Fruit fly (Drosophila melanogaster) whole organism, prepupa: ENCODE measurements around the gene lush.

Experiments
- Blimp-1 ChIP-seq: fragments of 200-800 bp; sonication (Bioruptor generic); optimal IDR thresholded peaks from 3 replicates; lab custom pipeline; 2017; ENCODE audit warnings: missing biosample characterization, missing genetic modification characterization, mild to moderate bottlenecking, moderate library complexity, missing genetic modification reagents
- CG10631 ChIP-seq: fragments of 200-800 bp; sonication (Bioruptor generic); optimal IDR thresholded peaks from 2 replicates; lab custom pipeline; 2016; ENCODE audit warnings: missing biosample characterization, missing genetic modification characterization
- CG11762 ChIP-seq: fragments of 200-800 bp; sonication (Bioruptor generic); optimal IDR thresholded peaks from 3 replicates; lab custom pipeline; 2016; ENCODE audit warnings: missing biosample characterization, missing genetic modification characterization; ENCODE audit not compliant: insufficient read depth
- CG11902 ChIP-seq: fragments of 200-800 bp; sonication (Bioruptor generic); optimal IDR thresholded peaks from 3 replicates; lab custom pipeline; 2016; ENCODE audit warnings: missing biosample characterization, missing genetic modification characterization
- CG15336 ChIP-seq: fragments of 200-800 bp; sonication (Bioruptor generic); IDR thresholded peaks from 2 replicates; pipeline ENCODE4 v1.3.6; 2022; ENCODE audit warnings: missing biosample characterization, missing genetic modification characterization
- CG1621 ChIP-seq: fragments of 200-800 bp; sonication (Bioruptor generic); optimal IDR thresholded peaks from 3 replicates; lab custom pipeline; 2018; ENCODE audit warnings: missing biosample characterization, mild to moderate bottlenecking, missing genetic modification characterization
- CG16779 ChIP-seq: fragments of 200-800 bp; sonication (Bioruptor generic); optimal IDR thresholded peaks from 3 replicates; lab custom pipeline; 2017; ENCODE audit warnings: missing biosample characterization, mild to moderate bottlenecking, missing genetic modification characterization
- CG3032 ChIP-seq: fragments of 200-800 bp; optimal IDR thresholded peaks from 2 replicates; lab custom pipeline; 2019; ENCODE audit warnings: missing biosample characterization, mild to moderate bottlenecking, missing genetic modification characterization, moderate library complexity
- CG32006 ChIP-seq: fragments of 200-800 bp; sonication (Bioruptor generic); optimal IDR thresholded peaks from 3 replicates; lab custom pipeline; 2017; ENCODE audit warnings: missing biosample characterization, mild to moderate bottlenecking, missing genetic modification characterization
- CG3919 ChIP-seq: fragments of 200-800 bp; sonication (Bioruptor generic); optimal IDR thresholded peaks from 3 replicates; lab custom pipeline; 2016; ENCODE audit warnings: missing biosample characterization, missing genetic modification characterization
- CG4318 ChIP-seq: fragments of 200-800 bp; sonication (Bioruptor generic); optimal IDR thresholded peaks from 3 replicates; lab custom pipeline; 2017; ENCODE audit warnings: missing biosample characterization, mild to moderate bottlenecking, missing genetic modification characterization
- CG6163 ChIP-seq: fragments of 200-800 bp; sonication (Bioruptor generic); IDR thresholded peaks from 3 replicates; pipeline ENCODE4 v1.3.6; 2022; ENCODE audit warnings: missing biosample characterization, missing genetic modification characterization
- CG6276 ChIP-seq: fragments of 200-800 bp; sonication (Bioruptor generic); optimal IDR thresholded peaks from 2 replicates; lab custom pipeline; 2017; ENCODE audit warnings: missing biosample characterization, mild to moderate bottlenecking, missing genetic modification characterization
- CG6792 ChIP-seq: fragments of 200-800 bp; sonication (Bioruptor generic); optimal IDR thresholded peaks from 3 replicates; lab custom pipeline; 2016; ENCODE audit warnings: missing biosample characterization, missing genetic modification characterization
- CG6808 ChIP-seq: fragments of 200-800 bp; sonication (Bioruptor generic); optimal IDR thresholded peaks from 3 replicates; lab custom pipeline; 2017; ENCODE audit warnings: missing biosample characterization, missing genetic modification characterization, mild to moderate bottlenecking, moderate library complexity, missing genetic modification reagents
- CG6854 ChIP-seq: fragments of 200-800 bp; sonication (Bioruptor generic); optimal IDR thresholded peaks from 2 replicates; lab custom pipeline; 2017; ENCODE audit warnings: missing biosample characterization, mild to moderate bottlenecking, missing genetic modification characterization
- CG7368 ChIP-seq: fragments of 200-800 bp; sonication (Bioruptor generic); optimal IDR thresholded peaks from 3 replicates; lab custom pipeline; 2016; ENCODE audit warnings: missing biosample characterization, missing genetic modification characterization
- CG9139 ChIP-seq: fragments of 200-800 bp; sonication (Bioruptor generic); optimal IDR thresholded peaks from 3 replicates; lab custom pipeline; 2017; ENCODE audit warnings: missing biosample characterization, mild to moderate bottlenecking, missing genetic modification characterization
- Eip75B ChIP-seq: fragments of 200-800 bp; sonication (Bioruptor generic); optimal IDR thresholded peaks from 3 replicates; lab custom pipeline; 2016; ENCODE audit warnings: missing biosample characterization, missing genetic modification characterization
- Eip78C ChIP-seq: fragments of 200-800 bp; sonication (Bioruptor generic); peaks from one replicate; lab custom pipeline; 2016; ENCODE audit warnings: missing biosample characterization, missing genetic modification characterization
- Ets21C ChIP-seq: fragments of 200-800 bp; sonication (Bioruptor generic); optimal IDR thresholded peaks from 3 replicates; lab custom pipeline; 2016; ENCODE audit warnings: missing biosample characterization, missing genetic modification characterization
- Ets96B ChIP-seq: fragments of 200-800 bp; optimal IDR thresholded peaks from 2 replicates; lab custom pipeline; 2019; ENCODE audit warnings: missing biosample characterization, mild to moderate bottlenecking, missing genetic modification characterization, moderate library complexity
- Gug ChIP-seq: fragments of 200-800 bp; sonication (Bioruptor generic); IDR thresholded peaks from 2 replicates; pipeline ENCODE4 v1.3.6; 2022; ENCODE audit warnings: missing biosample characterization, missing genetic modification characterization
- Hr4 ChIP-seq: fragments of 200-800 bp; sonication (Bioruptor generic); optimal IDR thresholded peaks from 3 replicates; lab custom pipeline; 2016; ENCODE audit warnings: missing biosample characterization, missing genetic modification characterization
- Lpt ChIP-seq: fragments of 200-800 bp; sonication (Bioruptor generic); optimal IDR thresholded peaks from 3 replicates; lab custom pipeline; 2016; ENCODE audit warnings: missing biosample characterization, missing genetic modification characterization
- Met ChIP-seq: fragments of 200-800 bp; sonication (Bioruptor generic); optimal IDR thresholded peaks from 3 replicates; lab custom pipeline; 2016; ENCODE audit warnings: missing biosample characterization, missing genetic modification characterization
- OdsH ChIP-seq: fragments of 200-800 bp; sonication (Bioruptor generic); optimal IDR thresholded peaks from 3 replicates; lab custom pipeline; 2016; ENCODE audit warnings: missing biosample characterization, missing genetic modification characterization
- Smox ChIP-seq: fragments of 200-800 bp; sonication (Bioruptor generic); optimal IDR thresholded peaks from 3 replicates; lab custom pipeline; 2016; ENCODE audit warnings: missing biosample characterization, missing genetic modification characterization
- Sox102F ChIP-seq: fragments of 200-800 bp; sonication (Bioruptor generic); optimal IDR thresholded peaks from 2 replicates; lab custom pipeline; 2016; ENCODE audit warnings: missing biosample characterization, mild to moderate bottlenecking, missing genetic modification characterization
- Sox14 ChIP-seq: fragments of 200-800 bp; sonication (Bioruptor generic); optimal IDR thresholded peaks from 3 replicates; lab custom pipeline; 2016; ENCODE audit warnings: missing biosample characterization, missing genetic modification characterization
- acj6 ChIP-seq: fragments of 200-800 bp; sonication (Bioruptor generic); optimal IDR thresholded peaks from 3 replicates; lab custom pipeline; 2016; ENCODE audit warnings: missing biosample characterization, missing genetic modification characterization
- cyc ChIP-seq: fragments of 200-800 bp; sonication (Bioruptor generic); optimal IDR thresholded peaks from 3 replicates; lab custom pipeline; 2016; ENCODE audit warnings: missing biosample characterization, missing genetic modification characterization
- dac ChIP-seq: fragments of 200-800 bp; sonication (Bioruptor generic); optimal IDR thresholded peaks from 2 replicates; lab custom pipeline; 2017; ENCODE audit warnings: missing biosample characterization, mild to moderate bottlenecking, missing genetic modification characterization
- dsx ChIP-seq: fragments of 200-800 bp; optimal IDR thresholded peaks from 3 replicates; lab custom pipeline; 2019; ENCODE audit warnings: missing biosample characterization, mild to moderate bottlenecking, missing genetic modification characterization, moderate library complexity; ENCODE audit not compliant: poor library complexity, severe bottlenecking
- eg ChIP-seq: fragments of 200-800 bp; sonication (Bioruptor generic); IDR thresholded peaks from 3 replicates; pipeline ENCODE4 v1.3.6; 2022; ENCODE audit warnings: missing biosample characterization, missing genetic modification characterization
- esn ChIP-seq: fragments of 200-800 bp; sonication (Bioruptor generic); optimal IDR thresholded peaks from 2 replicates; lab custom pipeline; 2016; ENCODE audit warnings: missing biosample characterization, mild to moderate bottlenecking, missing genetic modification characterization, moderate library complexity
- fd59A ChIP-seq: fragments of 200-800 bp; sonication (Bioruptor generic); optimal IDR thresholded peaks from 2 replicates; lab custom pipeline; 2017; ENCODE audit warnings: missing biosample characterization, mild to moderate bottlenecking, missing genetic modification characterization, missing genetic modification reagents
- fd85E ChIP-seq: fragments of 200-800 bp; sonication (Bioruptor generic); optimal IDR thresholded peaks from 3 replicates; lab custom pipeline; 2016; ENCODE audit warnings: missing biosample characterization, missing genetic modification characterization
- fkh ChIP-seq: fragments of 200-800 bp; sonication (Bioruptor generic); optimal IDR thresholded peaks from 3 replicates; lab custom pipeline; 2017; ENCODE audit warnings: missing biosample characterization, mild to moderate bottlenecking, missing genetic modification characterization, moderate library complexity
- lz ChIP-seq: fragments of 200-800 bp; sonication (Bioruptor generic); optimal IDR thresholded peaks from 3 replicates; lab custom pipeline; 2016; ENCODE audit warnings: missing biosample characterization, missing genetic modification characterization
- net ChIP-seq: fragments of 200-800 bp; sonication (Bioruptor generic); optimal IDR thresholded peaks from 3 replicates; lab custom pipeline; 2016; ENCODE audit warnings: missing biosample characterization, missing genetic modification characterization
- pdm3 ChIP-seq: fragments of 200-800 bp; sonication (Bioruptor generic); optimal IDR thresholded peaks from 3 replicates; lab custom pipeline; 2016; ENCODE audit warnings: missing biosample characterization, missing genetic modification characterization
- salr ChIP-seq, 2 experiments: fragments of 200-800 bp; sonication (Bioruptor generic); optimal IDR thresholded peaks; 3 replicates each; lab custom pipeline; 2016 to 2018; ENCODE audit warnings: missing biosample characterization in 2 of 2, missing genetic modification characterization in 2 of 2, mild to moderate bottlenecking in 1 of 2
- spab ChIP-seq: fragments of 200-800 bp; sonication (Bioruptor generic); optimal IDR thresholded peaks from 2 replicates; lab custom pipeline; 2017; ENCODE audit warnings: missing biosample characterization, mild to moderate bottlenecking, missing genetic modification characterization, missing genetic modification reagents
- topi ChIP-seq: fragments of 200-800 bp; sonication (Bioruptor generic); optimal IDR thresholded peaks from 3 replicates; lab custom pipeline; 2016; ENCODE audit warnings: missing biosample characterization, missing genetic modification characterization
- vri ChIP-seq: fragments of 200-800 bp; sonication (Bioruptor generic); optimal IDR thresholded peaks from 3 replicates; lab custom pipeline; 2016; ENCODE audit warnings: missing biosample characterization, mild to moderate bottlenecking, missing genetic modification characterization

The lush gene

dm6 chr3L:19634788-19635448, 29.0 kb upstream of the lush start (continued):
- peak; percentile 80 for TF ChIP-seq dsx (GFP tag; lab: Kevin White, UChicago)
- TF ChIP-seq vri = no peak
- TF ChIP-seq CG6854 = no peak
- peak; percentile 56 for TF ChIP-seq CG11762
- peak; percentile 81 for TF ChIP-seq Ets96B (tag; lab: Kevin White, UChicago)
- peak; percentile 78 for TF ChIP-seq CG6276 (GFP tag; lab: Kevin White, UChicago)
- peak; percentile 84 for TF ChIP-seq CG10631
- peak; percentile 52 for TF ChIP-seq pdm3
- peak; percentile 81 for TF ChIP-seq CG6808 (GFP tag; lab: Kevin White, UChicago)

- TF ChIP-seq CG1621 (tag; lab: Kevin White, UChicago) (peak; percentile 14), CG4318 (GFP tag; lab: Kevin White, UChicago) (peak; percentile 30), CG6808 (GFP tag; lab: Kevin White, UChicago) (no peak), OdsH (GFP tag; lab: Kevin White, UChicago) (peak; percentile 70), lz (peak; percentile 49), acj6 (GFP tag; lab: Kevin White, UChicago) (peak; percentile 58), topi (GFP tag; lab: Kevin White, UChicago) (peak; percentile 70), eg (GFP tag; lab: Robert Waterston, UW) (peak; percentile 82; the same call in 2 of the 3 replicates), Smox (peak; percentile 71), CG9139 (GFP tag; lab: Kevin White, UChicago) (peak; percentile 4), Sox14 (GFP tag; lab: Kevin White, UChicago) (peak; percentile 53), fd59A (GFP tag; lab: Kevin White, UChicago) (no peak), Ets21C (GFP tag; lab: Kevin White, UChicago) (no peak), dsx (GFP tag; lab: Kevin White, UChicago) (no peak), CG11902 (peak; percentile 27), fkh (peak; percentile 58), Lpt (GFP tag; lab: Kevin White, UChicago) (peak; percentile 51), Blimp-1 (peak; percentile 15), CG16779 (tag; lab: Kevin White, UChicago) (no peak), CG3032 (tag; lab: Kevin White, UChicago) (peak; percentile 31), Hr4 (peak; percentile 85), esn (GFP tag; lab: Kevin White, UChicago) (peak; percentile 73), CG10631 (peak; percentile 38), Sox102F (GFP tag; lab: Kevin White, UChicago) (peak; percentile 52), Met (peak; percentile 72), CG3919 (GFP tag; lab: Kevin White, UChicago) (peak; percentile 57), CG6792 (GFP tag; lab: Kevin White, UChicago) (peak; percentile 41), spab (GFP tag; lab: Kevin White, UChicago) (no peak), CG7368 (peak; percentile 40), Eip78C (peak; percentile 93), fd85E (GFP tag; lab: Kevin White, UChicago) (no peak), CG32006 (GFP tag; lab: Kevin White, UChicago) (no peak), CG15336 (GFP tag; lab: Robert Waterston, UW) (peak; percentile 78), CG11762 (peak; percentile 19), CG6276 (GFP tag; lab: Kevin White, UChicago) (peak; percentile 51), Gug (GFP tag; lab: Robert Waterston, UW) (peak; percentile 52; the same call in 1 of the 2 replicates), dac (GFP tag; lab: Kevin White, UChicago) (no peak), salr (GFP tag; optimal IDR thresholded peaks at IDR 0.05; lab: Kevin White, UChicago) (peak in 1 of 2 experiments; percentile 8), cyc (GFP tag; lab: Kevin White, UChicago) (peak; percentile 64), net (GFP tag; lab: Kevin White, UChicago) (peak; percentile 41), Eip75B (GFP tag; lab: Kevin White, UChicago) (peak; percentile 23), CG6163 (GFP tag; lab: Robert Waterston, UW) (peak; percentile 67; the same call in 2 of the 3 replicates)
Observed at dm6 chr3L:19632766-19633632, 27.1 kb upstream of the lush start.
